Fruit fly (Drosophila melanogaster) whole organism, wandering third instar larva: ENCODE data around the gene nau.
A peak's percentile ranks its signal among the peaks of the same experiment; 100 is the strongest.

ENCODE experiments used
- Abd-B ChIP-seq: fragments of >200 bp; optimal IDR thresholded peaks from 2 replicates; lab custom pipeline; 2017; ENCODE audit warnings: missing biosample characterization, missing genetic modification characterization
- CG32264 ChIP-seq: fragments of 200-800 bp; sonication (Bioruptor generic); optimal IDR thresholded peaks from 2 replicates; lab custom pipeline; 2016; ENCODE audit warnings: missing biosample characterization, missing genetic modification characterization
- CG9705 ChIP-seq: fragments of 200-800 bp; sonication (Bioruptor generic); optimal IDR thresholded peaks from 2 replicates; lab custom pipeline; 2018; ENCODE audit warnings: missing biosample characterization, mild to moderate bottlenecking, missing genetic modification characterization
- CrebA ChIP-seq: fragments of 200-800 bp; sonication (Bioruptor generic); optimal IDR thresholded peaks from 2 replicates; lab custom pipeline; 2016; ENCODE audit warnings: missing biosample characterization, mild to moderate bottlenecking, missing genetic modification characterization, borderline replicate concordance
- Dfd ChIP-seq: fragments of >200 bp; optimal IDR thresholded peaks from 2 replicates; lab custom pipeline; 2017; ENCODE audit warnings: missing biosample characterization, missing genetic modification characterization
- Dif ChIP-seq: fragments of 200-275, 200-300 bp; sonication (Bioruptor generic); optimal IDR thresholded peaks from 2 replicates; lab custom pipeline; 2018; ENCODE audit warnings: missing biosample characterization, missing genetic modification characterization; ENCODE audit not compliant: partially characterized antibody
- GATAd ChIP-seq: sonication (Bioruptor generic); optimal IDR thresholded peaks from 2 replicates; lab custom pipeline; 2016; ENCODE audit warnings: missing biosample characterization, missing genetic modification characterization
- HLH106 ChIP-seq: fragments of 200-800 bp; optimal IDR thresholded peaks from 3 replicates; lab custom pipeline; 2019; ENCODE audit warnings: missing biosample characterization, mild to moderate bottlenecking, missing genetic modification characterization, moderate library complexity
- Hnf4 ChIP-seq: fragments of 200-800 bp; sonication (Bioruptor generic); optimal IDR thresholded peaks from 2 replicates; lab custom pipeline; 2016; ENCODE audit warnings: missing biosample characterization, mild to moderate bottlenecking, missing genetic modification characterization
- Hr78 ChIP-seq: fragments of >200 bp; optimal IDR thresholded peaks from 2 replicates; lab custom pipeline; 2017; ENCODE audit warnings: missing biosample characterization, missing genetic modification characterization
- Hr83 ChIP-seq: fragments of 200-300 bp; sonication (Bioruptor generic); optimal IDR thresholded peaks from 2 replicates; lab custom pipeline; 2016; ENCODE audit warnings: missing biosample characterization, mild to moderate bottlenecking, missing genetic modification characterization, moderate library complexity; ENCODE audit not compliant: poor library complexity, severe bottlenecking
- Jra ChIP-seq: sonication (Bioruptor generic); optimal IDR thresholded peaks from 2 replicates; lab custom pipeline; 2016; ENCODE audit warnings: missing biosample characterization, missing genetic modification characterization
- Mio ChIP-seq: sonication (Bioruptor generic); optimal IDR thresholded peaks from 2 replicates; lab custom pipeline; 2016; ENCODE audit warnings: missing biosample characterization, missing genetic modification characterization
- Myc ChIP-seq: fragments of >200 bp; optimal IDR thresholded peaks from 2 replicates; lab custom pipeline; 2017
- N ChIP-seq: fragments of >200 bp; optimal IDR thresholded peaks from 2 replicates; lab custom pipeline; 2018; ENCODE audit warnings: missing biosample characterization, missing external identifiers, missing genetic modification characterization
- OdsH ChIP-seq: fragments of 200-800 bp; sonication (Bioruptor generic); optimal IDR thresholded peaks from 2 replicates; lab custom pipeline; 2016; ENCODE audit warnings: missing biosample characterization, mild to moderate bottlenecking, missing genetic modification characterization
- Rel ChIP-seq, 2 experiments: fragments of 200-800 bp; sonication (Bioruptor generic) in 1 of 2; optimal IDR thresholded peaks; 2 replicates in 1 of 2; 3 replicates in 1 of 2; lab custom pipeline; 2016 to 2019; ENCODE audit warnings: mild to moderate bottlenecking in 2 of 2, missing biosample characterization in 2 of 2, missing genetic modification characterization in 2 of 2, moderate library complexity in 1 of 2
- Sp1 ChIP-seq: fragments of 200-800 bp; sonication (Bioruptor generic); optimal IDR thresholded peaks from 3 replicates; lab custom pipeline; 2019; ENCODE audit warnings: missing biosample characterization, mild to moderate bottlenecking, missing genetic modification characterization, moderate library complexity
- Vsx2 ChIP-seq: fragments of 200-300, 225-300 bp; sonication (Bioruptor generic); optimal IDR thresholded peaks from 2 replicates; lab custom pipeline; 2018; ENCODE audit warnings: missing biosample characterization, missing genetic modification characterization; ENCODE audit not compliant: partially characterized antibody
- br ChIP-seq: fragments of 200-800 bp; sonication (Bioruptor generic); optimal IDR thresholded peaks from 2 replicates; lab custom pipeline; 2016; ENCODE audit warnings: missing biosample characterization, missing genetic modification characterization
- brk ChIP-seq: fragments of 200-800 bp; sonication (Bioruptor generic); optimal IDR thresholded peaks from 2 replicates; lab custom pipeline; 2016; ENCODE audit warnings: missing biosample characterization, mild to moderate bottlenecking, missing genetic modification characterization
- dl ChIP-seq, 2 experiments: fragments of 175-275, 200-275 bp in 1 of 2; fragments of 200-275 bp in 1 of 2; sonication (Bioruptor generic); optimal IDR thresholded peaks; lab custom pipeline; 2018; ENCODE audit warnings: mild to moderate bottlenecking in 2 of 2, missing biosample characterization in 2 of 2, missing genetic modification characterization in 2 of 2, moderate library complexity in 2 of 2; ENCODE audit not compliant: partially characterized antibody in 2 of 2, insufficient read depth in 1 of 2
- dmrt93B ChIP-seq: fragments of 200-800 bp; sonication (Bioruptor generic); optimal IDR thresholded peaks from 2 replicates; lab custom pipeline; 2018; ENCODE audit warnings: missing biosample characterization, mild to moderate bottlenecking, missing genetic modification characterization
- dsf ChIP-seq: sonication (Bioruptor generic); optimal IDR thresholded peaks from 2 replicates; lab custom pipeline; 2016; ENCODE audit warnings: missing biosample characterization, missing genetic modification characterization, borderline replicate concordance
- ey ChIP-seq: fragments of 200-800 bp; sonication (Bioruptor generic); optimal IDR thresholded peaks from 2 replicates; lab custom pipeline; 2016; ENCODE audit warnings: missing biosample characterization, missing genetic modification characterization
- foxo ChIP-seq, 2 experiments: fragments of 200-800 bp; sonication (Bioruptor generic); optimal IDR thresholded peaks; 2 replicates in 1 of 2; 3 replicates in 1 of 2; lab custom pipeline; 2016 to 2017; ENCODE audit warnings: missing biosample characterization in 2 of 2, missing genetic modification characterization in 2 of 2
- fru ChIP-seq: fragments of 200-800 bp; sonication (Bioruptor generic); optimal IDR thresholded peaks from 3 replicates; lab custom pipeline; 2016; ENCODE audit warnings: missing biosample characterization, mild to moderate bottlenecking, missing genetic modification characterization
- h ChIP-seq: fragments of 200-800 bp; sonication (Bioruptor generic); optimal IDR thresholded peaks from 3 replicates; lab custom pipeline; 2016; ENCODE audit warnings: missing biosample characterization, mild to moderate bottlenecking, missing genetic modification characterization
- jim ChIP-seq: fragments of 175-275, 200-325 bp; sonication (Bioruptor generic); optimal IDR thresholded peaks from 2 replicates; lab custom pipeline; 2016; ENCODE audit warnings: missing biosample characterization, mild to moderate bottlenecking, missing genetic modification characterization
- lola ChIP-seq: fragments of >200 bp; optimal IDR thresholded peaks from 2 replicates; lab custom pipeline; 2017; ENCODE audit warnings: missing biosample characterization, missing genetic modification characterization
- pan ChIP-seq: fragments of >200 bp; optimal IDR thresholded peaks from 2 replicates; lab custom pipeline; 2017
- psq ChIP-seq: fragments of 200-800 bp; sonication (Bioruptor generic); optimal IDR thresholded peaks from 3 replicates; lab custom pipeline; 2017; ENCODE audit warnings: missing biosample characterization, mild to moderate bottlenecking, missing genetic modification characterization, moderate library complexity
- rgr ChIP-seq: fragments of 200-800 bp; sonication (Bioruptor generic); optimal IDR thresholded peaks from 3 replicates; lab custom pipeline; 2016; ENCODE audit warnings: missing biosample characterization, mild to moderate bottlenecking, missing genetic modification characterization
- sage ChIP-seq: fragments of 200-800 bp; sonication (Bioruptor generic); optimal IDR thresholded peaks from 2 replicates; lab custom pipeline; 2016; ENCODE audit warnings: missing biosample characterization, mild to moderate bottlenecking, missing genetic modification characterization
- sv ChIP-seq: fragments of 200-800 bp; sonication (Bioruptor generic); optimal IDR thresholded peaks from 3 replicates; lab custom pipeline; 2016; ENCODE audit warnings: missing biosample characterization, missing genetic modification characterization
- tai ChIP-seq: sonication (Bioruptor generic); optimal IDR thresholded peaks from 2 replicates; lab custom pipeline; 2016; ENCODE audit warnings: missing biosample characterization, missing genetic modification characterization
- usp ChIP-seq: fragments of >200 bp; optimal IDR thresholded peaks from 2 replicates; lab custom pipeline; 2017; ENCODE audit warnings: missing biosample characterization, missing genetic modification characterization
- woc ChIP-seq: sonication (Bioruptor generic); optimal IDR thresholded peaks from 2 replicates; lab custom pipeline; 2016; ENCODE audit warnings: missing biosample characterization, mild to moderate bottlenecking, missing genetic modification characterization

The nau gene

dm6 chr3R:23723381-23724034 is 5.4 kb upstream of the nau start:
- TF ChIP-seq pan (lab: Kevin White, UChicago): no peak
- no peak for TF ChIP-seq dmrt93B (GFP tag; lab: Kevin White, UChicago)
- no peak for TF ChIP-seq OdsH (GFP tag; lab: Kevin White, UChicago)
- TF ChIP-seq sage: peak; percentile 34
- TF ChIP-seq Hr83: peak; percentile 70
- no peak for TF ChIP-seq Rel (GFP tag; optimal IDR thresholded peaks at IDR 0.05; lab: Kevin White, UChicago)
- no peak for TF ChIP-seq Rel (tag; optimal IDR thresholded peaks at IDR 0.05; lab: Kevin White, UChicago)
- no peak for TF ChIP-seq Hr78
- TF ChIP-seq h (GFP tag; lab: Kevin White, UChicago): peak; percentile 45
- TF ChIP-seq ey: no peak
- TF ChIP-seq dl (GFP tag; optimal IDR thresholded peaks at IDR 0.05; lab: Kevin White, UChicago; ENCODE audit: insufficient read depth in 1 of 2, partially characterized antibody in 2 of 2): peak; percentile 22 to 38
- TF ChIP-seq dsf (GFP tag; lab: Kevin White, UChicago): no peak
- no peak for TF ChIP-seq GATAd (GFP tag; lab: Kevin White, UChicago)
- no peak for TF ChIP-seq Dfd
- peak; percentile 17 for TF ChIP-seq Jra (GFP tag; lab: Kevin White, UChicago)
- TF ChIP-seq usp (GFP tag; lab: Kevin White, UChicago): no peak
- TF ChIP-seq fru (GFP tag; lab: Kevin White, UChicago): peak; percentile 24
- peak; percentile 15 for TF ChIP-seq rgr (GFP tag; lab: Kevin White, UChicago)
- TF ChIP-seq HLH106 (tag; lab: Kevin White, UChicago): peak; percentile 10
- TF ChIP-seq CG9705 (GFP tag; lab: Kevin White, UChicago): no peak
- TF ChIP-seq foxo (GFP tag; optimal IDR thresholded peaks at IDR 0.05; lab: Kevin White, UChicago): peak in 1 of 2 experiments; percentile 51
- TF ChIP-seq CG32264 (GFP tag; lab: Kevin White, UChicago): no peak
- no peak for TF ChIP-seq sv (GFP tag; lab: Kevin White, UChicago)
- no peak for TF ChIP-seq Myc (lab: Kevin White, UChicago)
- TF ChIP-seq brk (GFP tag; lab: Kevin White, UChicago): no peak
- TF ChIP-seq Mio: no peak
- peak; percentile 51 for TF ChIP-seq tai
- TF ChIP-seq Vsx2 (GFP tag; lab: Kevin White, UChicago): no peak
- no peak for TF ChIP-seq N
- peak; percentile 2 for TF ChIP-seq Sp1
- no peak for TF ChIP-seq psq (GFP tag; lab: Kevin White, UChicago)
- no peak for TF ChIP-seq woc (GFP tag; lab: Kevin White, UChicago)
- no peak for TF ChIP-seq jim (GFP tag; lab: Kevin White, UChicago)
- TF ChIP-seq Dif: peak; percentile 74
- peak; percentile 11 for TF ChIP-seq br (GFP tag; lab: Kevin White, UChicago)

- TF ChIP-seq sv (GFP tag; lab: Kevin White, UChicago) (no peak), Vsx2 (GFP tag; lab: Kevin White, UChicago) (peak; percentile 18), Rel (GFP tag; optimal IDR thresholded peaks at IDR 0.05; lab: Kevin White, UChicago) (no peak), Rel (tag; optimal IDR thresholded peaks at IDR 0.05; lab: Kevin White, UChicago) (peak; percentile 2), dl (GFP tag; optimal IDR thresholded peaks at IDR 0.05; lab: Kevin White, UChicago; ENCODE audit: insufficient read depth in 1 of 2, partially characterized antibody in 2 of 2) (peak; percentile 50 to 80), Dfd (no peak), brk (GFP tag; lab: Kevin White, UChicago) (peak; percentile 69), h (GFP tag; lab: Kevin White, UChicago) (peak; percentile 76), Dif (peak; percentile 88), Mio (no peak), woc (GFP tag; lab: Kevin White, UChicago) (peak; percentile 53), dsf (GFP tag; lab: Kevin White, UChicago) (no peak), CrebA (GFP tag; lab: Kevin White, UChicago) (no peak), Abd-B (GFP tag; lab: Kevin White, UChicago) (no peak), N (no peak), usp (GFP tag; lab: Kevin White, UChicago) (no peak), ey (peak; percentile 43), HLH106 (tag; lab: Kevin White, UChicago) (peak; percentile 76), foxo (GFP tag; optimal IDR thresholded peaks at IDR 0.05; lab: Kevin White, UChicago) (peak in 1 of 2 experiments; percentile 91), Hr78 (no peak), Myc (lab: Kevin White, UChicago) (no peak), dmrt93B (GFP tag; lab: Kevin White, UChicago) (peak; percentile 35), br (GFP tag; lab: Kevin White, UChicago) (no peak), fru (GFP tag; lab: Kevin White, UChicago) (peak; percentile 81), sage (no peak), Jra (GFP tag; lab: Kevin White, UChicago) (no peak), OdsH (GFP tag; lab: Kevin White, UChicago) (peak; percentile 91), lola (GFP tag; lab: Kevin White, UChicago) (no peak), CG9705 (GFP tag; lab: Kevin White, UChicago) (peak; percentile 21), tai (peak; percentile 7), Hnf4 (peak; percentile 52), jim (GFP tag; lab: Kevin White, UChicago) (no peak), psq (GFP tag; lab: Kevin White, UChicago) (peak; percentile 85), Sp1 (peak; percentile 93), CG32264 (GFP tag; lab: Kevin White, UChicago) (no peak), rgr (GFP tag; lab: Kevin White, UChicago) (peak; percentile 85), Hr83 (no peak), GATAd (GFP tag; lab: Kevin White, UChicago) (no peak), pan (lab: Kevin White, UChicago) (no peak)
Observed at dm6 chr3R:23722680-23723372, 4.7 kb upstream of the nau start, which contains the start of gene CG10365. CG10365 (plus strand) TSS chr3R:23723331.
